Worm (Caenorhabditis elegans): ENCODE measurements around the gene ncx-6.
A peak's percentile ranks its signal among the peaks of the same experiment; 100 is the strongest.

ncx-6 gene

ce11 chrIII:9730407-9730806 is 16.7 kb upstream of the ncx-6 start:
- TF ChIP-seq hlh-30 (tag; optimal IDR thresholded peaks at IDR 0.05; ENCODE audit: insufficient read depth) (no peak), aha-1 (tag) (peak; percentile 80)

- no peak for TF ChIP-seq T26A8.4 (GFP tag; IDR thresholded peaks at IDR 0.05)
- TF ChIP-seq unc-130 (GFP tag; optimal IDR thresholded peaks at IDR 0.05) = no peak
- no peak for TF ChIP-seq T20F7.1 (GFP tag; optimal IDR thresholded peaks at IDR 0.05)
- no peak for TF ChIP-seq dpl-1 (GFP tag; optimal IDR thresholded peaks at IDR 0.05)
- no peak for TF ChIP-seq mxl-2 (GFP tag; conservative IDR thresholded peaks at IDR 0.05)
Observed at ce11 chrIII:9727439-9727838, 13.7 kb upstream of the ncx-6 start, which contains the start of gene C07A9.12. Gene C07A9.12, minus strand, starts transcription at chrIII:9727539.

ce11 chrIII:9725114-9725513 is 11.4 kb upstream of the ncx-6 start, which contains the start of gene clec-162:
Gene clec-162, minus strand, starts transcription at chrIII:9725214.
- TF ChIP-seq mxl-3 (GFP tag; optimal IDR thresholded peaks at IDR 0.05) = no peak
- no peak for TF ChIP-seq unc-39 (tag; optimal IDR thresholded peaks at IDR 0.05)
- TF ChIP-seq spr-3 (GFP tag; optimal IDR thresholded peaks at IDR 0.05) = no peak
- TF ChIP-seq mdl-1 (tag; optimal IDR thresholded peaks at IDR 0.05) = no peak
- no peak for TF ChIP-seq Y105C5A.15 (GFP tag; IDR thresholded peaks at IDR 0.05)
- no peak for TF ChIP-seq F49E8.2 (tag; optimal IDR thresholded peaks at IDR 0.05; ENCODE audit: borderline replicate concordance)
- TF ChIP-seq snpc-4 (tag; optimal IDR thresholded peaks at IDR 0.05) = no peak
- TF ChIP-seq lin-13 (GFP tag; optimal IDR thresholded peaks at IDR 0.05) = no peak
- TF ChIP-seq rbr-2 (tag; optimal IDR thresholded peaks at IDR 0.05) = no peak
- TF ChIP-seq ZK337.2 (GFP tag; IDR thresholded peaks at IDR 0.05) = no peak
- TF ChIP-seq lsy-2 (tag; optimal IDR thresholded peaks at IDR 0.05) = no peak

ce11 chrIII:9721991-9722390 is 8.2 kb upstream of the ncx-6 start:
- TF ChIP-seq madf-5 (GFP tag; IDR thresholded peaks at IDR 0.05) = no peak
- no peak for TF ChIP-seq ceh-44 (GFP tag; IDR thresholded peaks at IDR 0.05)
- TF ChIP-seq spr-3 (GFP tag; optimal IDR thresholded peaks at IDR 0.05) = no peak
- no peak for TF ChIP-seq daf-19 (GFP tag; conservative IDR thresholded peaks at IDR 0.05)
- TF ChIP-seq nhr-102 (tag; optimal IDR thresholded peaks at IDR 0.05) = peak; percentile 13
- peak; percentile 98 for TF ChIP-seq pqm-1 (tag; optimal IDR thresholded peaks at IDR 0.05)
- no peak for TF ChIP-seq zfp-3 (GFP tag; conservative IDR thresholded peaks at IDR 0.05)
- peak; percentile 36 for TF ChIP-seq hlh-30 (tag; optimal IDR thresholded peaks at IDR 0.05; ENCODE audit: insufficient read depth)
- TF ChIP-seq php-3 (GFP tag; IDR thresholded peaks at IDR 0.05) = peak; percentile 94
- peak; percentile 27 for TF ChIP-seq nhr-48 (tag; optimal IDR thresholded peaks at IDR 0.05)
- TF ChIP-seq nhr-77 (tag; optimal IDR thresholded peaks at IDR 0.05) = peak; percentile 77
- no peak for TF ChIP-seq daf-16 (GFP tag; optimal IDR thresholded peaks at IDR 0.05)
- TF ChIP-seq daf-16 (tag; optimal IDR thresholded peaks at IDR 0.05) = peak; percentile 89
- TF ChIP-seq mdl-1 (tag; optimal IDR thresholded peaks at IDR 0.05) = peak in 1 of 2 experiments; percentile 34
- TF ChIP-seq lin-39 (tag; optimal IDR thresholded peaks at IDR 0.05) = no peak
- TF ChIP-seq ctbp-1 (GFP tag; IDR thresholded peaks at IDR 0.05) = no peak
- no peak for TF ChIP-seq D1046.2 (GFP tag; IDR thresholded peaks at IDR 0.05)
- TF ChIP-seq spr-1 (tag; optimal IDR thresholded peaks at IDR 0.05) = no peak
- TF ChIP-seq lin-1 (GFP tag; IDR thresholded peaks at IDR 0.05) = no peak
- TF ChIP-seq lin-38 (GFP tag; IDR thresholded peaks at IDR 0.05) = no peak
- TF ChIP-seq dve-1 (tag; optimal IDR thresholded peaks at IDR 0.05; ENCODE audit: insufficient read depth) = peak; percentile 73
- TF ChIP-seq dmd-6 (GFP tag; IDR thresholded peaks at IDR 0.05) = peak; percentile 91
- TF ChIP-seq F49E8.2 (tag; optimal IDR thresholded peaks at IDR 0.05; ENCODE audit: borderline replicate concordance) = no peak
- TF ChIP-seq ztf-11 (tag; optimal IDR thresholded peaks at IDR 0.05) = no peak
- 0 out of 2 replicates have a peak, but pooled peaks have one; percentile 56 for TF ChIP-seq tra-1 (GFP tag; IDR thresholded peaks at IDR 0.05)
- TF ChIP-seq F37D6.2 (tag; optimal IDR thresholded peaks at IDR 0.05) = no peak
- TF ChIP-seq fkh-10 (GFP tag; optimal IDR thresholded peaks at IDR 0.05) = no peak
- TF ChIP-seq T26A8.4 (GFP tag; IDR thresholded peaks at IDR 0.05) = no peak
- peak; percentile 84 for TF ChIP-seq hlh-11 (tag; optimal IDR thresholded peaks at IDR 0.05)
- TF ChIP-seq ZK337.2 (GFP tag; IDR thresholded peaks at IDR 0.05) = no peak
- peak; percentile 95 for TF ChIP-seq nhr-28 (tag; optimal IDR thresholded peaks at IDR 0.05)

All from whole organism, L4 larva.